Fruit fly (Drosophila melanogaster) whole organism, embryonic: ENCODE measurements around the gene Sik2.

Source experiments
- Adf1 ChIP-seq: fragments of 200-800 bp; sonication (Bioruptor generic); IDR thresholded peaks from 2 replicates; pipeline ENCODE4 v1.3.6; 2022; ENCODE audit warnings: missing biosample characterization, missing genetic modification characterization
- Bdp1 ChIP-seq: fragments of 200-800 bp; sonication (Bioruptor generic); optimal IDR thresholded peaks from 3 replicates; lab custom pipeline; 2016; ENCODE audit warnings: missing biosample characterization, missing genetic modification characterization
- Bgb ChIP-seq: fragments of 200-800 bp; sonication (Bioruptor generic); IDR thresholded peaks from 2 replicates; pipeline ENCODE4 v1.3.6; 2022; ENCODE audit warnings: missing biosample characterization, missing genetic modification characterization; ENCODE audit not compliant: partially characterized antibody
- CG10654 ChIP-seq: fragments of 200-800 bp; sonication (Bioruptor generic); optimal IDR thresholded peaks from 2 replicates; lab custom pipeline; 2016; ENCODE audit warnings: missing biosample characterization, missing genetic modification characterization
- CG11696 ChIP-seq: fragments of 200-800 bp; sonication (Bioruptor generic); IDR thresholded peaks from 2 replicates; pipeline ENCODE4 v1.3.6; 2022; ENCODE audit warnings: missing biosample characterization, missing genetic modification characterization
- CG13296 ChIP-seq: fragments of 200-800 bp; sonication (Bioruptor generic); optimal IDR thresholded peaks from 3 replicates; lab custom pipeline; 2018; ENCODE audit warnings: missing biosample characterization, mild to moderate bottlenecking, missing genetic modification characterization
- CG14860 ChIP-seq: fragments of 200-800 bp; sonication (Bioruptor generic); IDR thresholded peaks from 3 replicates; pipeline ENCODE4 v1.3.6; 2022; ENCODE audit warnings: missing biosample characterization, missing genetic modification characterization; ENCODE audit not compliant: partially characterized antibody
- CG15011 ChIP-seq: fragments of 200-800 bp; sonication (Bioruptor generic); optimal IDR thresholded peaks from 3 replicates; lab custom pipeline; 2018; ENCODE audit warnings: missing biosample characterization, mild to moderate bottlenecking, missing genetic modification characterization
- CG1529 ChIP-seq: fragments of 200-800 bp; sonication (Bioruptor generic); optimal IDR thresholded peaks from 3 replicates; lab custom pipeline; 2018; ENCODE audit warnings: missing biosample characterization, missing genetic modification characterization
- CG15514 ChIP-seq: fragments of 200-800 bp; sonication (Bioruptor generic); optimal IDR thresholded peaks from 3 replicates; lab custom pipeline; 2017; ENCODE audit warnings: missing biosample characterization, missing genetic modification characterization, mild to moderate bottlenecking, moderate library complexity, missing genetic modification reagents
- CG18599 ChIP-seq: fragments of 200-800 bp; sonication (Bioruptor generic); optimal IDR thresholded peaks from 3 replicates; lab custom pipeline; 2017; ENCODE audit warnings: missing biosample characterization, missing genetic modification characterization, mild to moderate bottlenecking, moderate library complexity, missing genetic modification reagents
- CG18619 ChIP-seq: fragments of 200-800 bp; sonication (Bioruptor generic); optimal IDR thresholded peaks from 3 replicates; lab custom pipeline; 2017; ENCODE audit warnings: missing biosample characterization, mild to moderate bottlenecking, missing genetic modification characterization
- CG2116 ChIP-seq: fragments of 200-800 bp; sonication (Bioruptor generic); optimal IDR thresholded peaks from 3 replicates; lab custom pipeline; 2018; ENCODE audit warnings: missing biosample characterization, mild to moderate bottlenecking, missing genetic modification characterization
- CG2889 ChIP-seq: fragments of 200-800 bp; sonication (Bioruptor generic); IDR thresholded peaks from 3 replicates; pipeline ENCODE4 v1.3.6; 2022; ENCODE audit warnings: missing biosample characterization, missing genetic modification characterization
- CG32532 ChIP-seq: fragments of 200-800 bp; sonication (Bioruptor generic); IDR thresholded peaks from 2 replicates; pipeline ENCODE4 v1.3.6; 2022; ENCODE audit warnings: missing biosample characterization, missing genetic modification characterization
- CG34376 ChIP-seq: fragments of 200-800 bp; sonication (Bioruptor generic); optimal IDR thresholded peaks from 2 replicates; lab custom pipeline; 2018; ENCODE audit warnings: missing biosample characterization, mild to moderate bottlenecking, missing genetic modification characterization
- CG3995 ChIP-seq: fragments of 200-800 bp; sonication (Bioruptor generic); optimal IDR thresholded peaks from 3 replicates; lab custom pipeline; 2016; ENCODE audit warnings: missing biosample characterization, missing genetic modification characterization
- CG43689 ChIP-seq: fragments of 200-800 bp; sonication (Bioruptor generic); IDR thresholded peaks from 2 replicates; pipeline ENCODE4 v1.3.6; 2022; ENCODE audit warnings: missing biosample characterization, missing genetic modification characterization
- CG4707 ChIP-seq: fragments of 200-800 bp; sonication (Bioruptor generic); optimal IDR thresholded peaks from 2 replicates; lab custom pipeline; 2018; ENCODE audit warnings: missing biosample characterization, mild to moderate bottlenecking, missing genetic modification characterization, moderate library complexity
- CG7839 ChIP-seq: fragments of 200-800 bp; sonication (Bioruptor generic); optimal IDR thresholded peaks from 3 replicates; lab custom pipeline; 2018; ENCODE audit warnings: missing biosample characterization, mild to moderate bottlenecking, missing genetic modification characterization, moderate library complexity
- CG7987 ChIP-seq: fragments of 200-800 bp; sonication (Bioruptor generic); optimal IDR thresholded peaks from 2 replicates; lab custom pipeline; 2018; ENCODE audit warnings: missing biosample characterization, mild to moderate bottlenecking, missing genetic modification characterization, moderate library complexity
- CG8281 ChIP-seq: fragments of 200-800 bp; sonication (Bioruptor generic); optimal IDR thresholded peaks from 2 replicates; lab custom pipeline; 2018; ENCODE audit warnings: missing biosample characterization, mild to moderate bottlenecking, missing genetic modification characterization, moderate library complexity
- CG9609 ChIP-seq: fragments of 200-800 bp; sonication (Bioruptor generic); optimal IDR thresholded peaks from 3 replicates; lab custom pipeline; 2016; ENCODE audit warnings: missing biosample characterization, missing genetic modification characterization
- Dref ChIP-seq: fragments of 200-800 bp; sonication (Bioruptor generic); IDR thresholded peaks from 2 replicates; pipeline ENCODE4 v1.3.6; 2022; ENCODE audit warnings: missing biosample characterization, missing genetic modification characterization
- Fer1 ChIP-seq: fragments of 200-800 bp; sonication (Bioruptor generic); optimal IDR thresholded peaks from 2 replicates; lab custom pipeline; 2017; ENCODE audit warnings: missing biosample characterization, mild to moderate bottlenecking, missing genetic modification characterization
- HmgZ ChIP-seq: fragments of 200-800 bp; sonication (Bioruptor generic); optimal IDR thresholded peaks from 2 replicates; lab custom pipeline; 2018; ENCODE audit warnings: missing biosample characterization, mild to moderate bottlenecking, missing genetic modification characterization
- Hr51 ChIP-seq, 2 experiments: fragments of 200-800 bp; sonication (Bioruptor generic); optimal IDR thresholded peaks; 2 replicates in 1 of 2; 3 replicates in 1 of 2; lab custom pipeline; 2016 to 2018; ENCODE audit warnings: missing biosample characterization in 2 of 2, missing genetic modification characterization in 2 of 2, mild to moderate bottlenecking in 1 of 2, moderate library complexity in 1 of 2
- Hr78 ChIP-seq, 2 experiments: fragments of 200-800 bp in 1 of 2; fragments of >200 bp in 1 of 2; sonication (Bioruptor generic) in 1 of 2; optimal IDR thresholded peaks; 2 replicates each; lab custom pipeline; 2017 to 2019; ENCODE audit warnings: missing biosample characterization in 2 of 2, missing genetic modification characterization in 2 of 2, mild to moderate bottlenecking in 1 of 2, moderate library complexity in 1 of 2
- Lhr ChIP-seq: fragments of 200-800 bp; sonication (Bioruptor generic); optimal IDR thresholded peaks from 3 replicates; lab custom pipeline; 2017; ENCODE audit warnings: mild to moderate bottlenecking, missing biosample characterization, missing genetic modification reagents, missing genetic modification characterization
- Lpt ChIP-seq: fragments of >200 bp; optimal IDR thresholded peaks from 2 replicates; lab custom pipeline; 2018; ENCODE audit warnings: missing biosample characterization, missing genetic modification characterization
- Mes4 ChIP-seq: fragments of 200-800 bp; sonication (Bioruptor generic); optimal IDR thresholded peaks from 2 replicates; lab custom pipeline; 2016; ENCODE audit warnings: missing biosample characterization, missing genetic modification characterization
- NFAT ChIP-seq: fragments of 200-800 bp; sonication (Bioruptor generic); IDR thresholded peaks from 2 replicates; pipeline ENCODE4 v1.3.6; 2022; ENCODE audit warnings: missing biosample characterization, missing genetic modification characterization
- Side ChIP-seq: fragments of 200-800 bp; sonication (Bioruptor generic); optimal IDR thresholded peaks from 2 replicates; lab custom pipeline; 2016; ENCODE audit warnings: missing biosample characterization, missing genetic modification characterization
- Spps ChIP-seq: fragments of 200-800 bp; sonication (Bioruptor generic); optimal IDR thresholded peaks from 2 replicates; lab custom pipeline; 2018; ENCODE audit warnings: missing biosample characterization, mild to moderate bottlenecking, missing genetic modification characterization
- bowl ChIP-seq: fragments of 200-800 bp; sonication (Bioruptor generic); IDR thresholded peaks from 2 replicates; pipeline ENCODE4 v1.3.6; 2022; ENCODE audit warnings: missing biosample characterization, missing genetic modification characterization
- dati ChIP-seq: fragments of 200-800 bp; sonication (Bioruptor generic); IDR thresholded peaks from 2 replicates; pipeline ENCODE4 v1.3.6; 2022; ENCODE audit warnings: missing biosample characterization, missing genetic modification characterization
- ftz-f1 ChIP-seq: fragments of 200-800 bp; sonication (Bioruptor generic); optimal IDR thresholded peaks from 2 replicates; lab custom pipeline; 2016; ENCODE audit warnings: missing biosample characterization, missing genetic modification characterization
- fu2 ChIP-seq: fragments of 200-800 bp; sonication (Bioruptor generic); optimal IDR thresholded peaks from 2 replicates; lab custom pipeline; 2016; ENCODE audit warnings: missing biosample characterization, missing genetic modification characterization
- hbn ChIP-seq: fragments of 200-800 bp; sonication (Bioruptor generic); IDR thresholded peaks from 2 replicates; pipeline ENCODE4 v1.3.6; 2022; ENCODE audit warnings: missing biosample characterization, missing genetic modification characterization; ENCODE audit not compliant: partially characterized antibody
- knrl ChIP-seq: fragments of 200-800 bp; sonication (Bioruptor generic); IDR thresholded peaks from 3 replicates; pipeline ENCODE4 v1.3.6; 2022; ENCODE audit warnings: missing biosample characterization, missing genetic modification characterization; ENCODE audit not compliant: partially characterized antibody
- lov ChIP-seq, 2 experiments: fragments of 200-800 bp in 1 of 2; fragments of >200 bp in 1 of 2; sonication (Bioruptor generic) in 1 of 2; IDR thresholded peaks in 1 of 2; optimal IDR thresholded peaks in 1 of 2; 2 replicates in 1 of 2; 3 replicates in 1 of 2; pipeline versions ENCODE4 v1.3.6 to Lab custom; 2017 to 2022; ENCODE audit warnings: missing biosample characterization in 1 of 2, missing genetic modification characterization in 1 of 2
- nmo ChIP-seq: fragments of 200-800 bp; sonication (Bioruptor generic); optimal IDR thresholded peaks from 2 replicates; lab custom pipeline; 2018; ENCODE audit warnings: missing biosample characterization, mild to moderate bottlenecking, missing genetic modification characterization, moderate library complexity
- onecut ChIP-seq: fragments of 200-800 bp; sonication (Bioruptor generic); IDR thresholded peaks from 2 replicates; pipeline ENCODE4 v1.3.6; 2022; ENCODE audit warnings: missing biosample characterization, missing genetic modification characterization
- stwl ChIP-seq: fragments of 200-800 bp; sonication (Bioruptor generic); optimal IDR thresholded peaks from 3 replicates; lab custom pipeline; 2018; ENCODE audit warnings: missing biosample characterization, mild to moderate bottlenecking, missing genetic modification characterization, moderate library complexity
- trh ChIP-seq: fragments of 200-800 bp; sonication (Bioruptor generic); optimal IDR thresholded peaks from 2 replicates; lab custom pipeline; 2016; ENCODE audit warnings: missing biosample characterization, missing genetic modification characterization
- tup ChIP-seq: fragments of 200-800 bp; sonication (Bioruptor generic); optimal IDR thresholded peaks from 2 replicates; lab custom pipeline; 2016; ENCODE audit warnings: missing biosample characterization, mild to moderate bottlenecking, missing genetic modification characterization, moderate library complexity
- unc-4 ChIP-seq: fragments of 200-800 bp; sonication (Bioruptor generic); IDR thresholded peaks from 2 replicates; pipeline ENCODE4 v1.3.6; 2022; ENCODE audit warnings: missing biosample characterization, missing genetic modification characterization; ENCODE audit not compliant: partially characterized antibody
- unpg ChIP-seq: fragments of 200-800 bp; sonication (Bioruptor generic); optimal IDR thresholded peaks from 3 replicates; lab custom pipeline; 2018; ENCODE audit warnings: missing biosample characterization, mild to moderate bottlenecking, missing genetic modification characterization, moderate library complexity
- z ChIP-seq: fragments of 200-800 bp; sonication (Bioruptor generic); IDR thresholded peaks from 3 replicates; pipeline ENCODE4 v1.3.6; 2022; ENCODE audit warnings: missing biosample characterization, missing genetic modification characterization

Sik2 gene

dm6 chrX:2073325-2073724 is 11.6 kb upstream of the Sik2 start, which contains the start of gene CG4199 (continued):
- TF ChIP-seq lov (optimal IDR thresholded peaks at IDR 0.05; lab: Kevin White, UChicago) (no peak), lov (GFP tag; IDR thresholded peaks at IDR 0.05; lab: Robert Waterston, UW) (0 out of 3 replicates have a peak, but pooled peaks have one; percentile 12), CG15011 (GFP tag; lab: Kevin White, UChicago) (no peak), CG18619 (GFP tag; lab: Kevin White, UChicago) (no peak), tup (GFP tag; lab: Kevin White, UChicago) (no peak), Hr78 (GFP tag; optimal IDR thresholded peaks at IDR 0.05; lab: Kevin White, UChicago) (no peak), Lpt (GFP tag; lab: Kevin White, UChicago) (no peak), dati (GFP tag; lab: Robert Waterston, UW) (no peak), CG15514 (GFP tag; lab: Kevin White, UChicago) (peak; percentile 96), knrl (peak; percentile 48; the same call in 1 of the 3 replicates), ftz-f1 (GFP tag; lab: Kevin White, UChicago) (peak; percentile 41), hbn (GFP tag; lab: Robert Waterston, UW) (no peak; the same call in 1 of the 2 replicates), unc-4 (peak; percentile 35; the same call in 1 of the 2 replicates), HmgZ (tag; lab: Kevin White, UChicago) (peak; percentile 67), Hr51 (GFP tag; optimal IDR thresholded peaks at IDR 0.05; lab: Kevin White, UChicago) (no peak), Adf1 (GFP tag; lab: Robert Waterston, UW) (no peak), trh (GFP tag; lab: Kevin White, UChicago) (no peak), CG2116 (GFP tag; lab: Kevin White, UChicago) (peak; percentile 48), CG18599 (GFP tag; lab: Kevin White, UChicago) (no peak), CG7839 (tag; lab: Kevin White, UChicago) (no peak), CG3995 (GFP tag; lab: Kevin White, UChicago) (peak; percentile 90), CG11696 (GFP tag; lab: Robert Waterston, UW) (no peak), CG7987 (GFP tag; lab: Kevin White, UChicago) (no peak), Spps (tag; lab: Kevin White, UChicago) (no peak), z (peak; percentile 81; the same call in 2 of the 3 replicates), CG1529 (GFP tag; lab: Kevin White, UChicago) (no peak), Dref (peak; percentile 44), CG43689 (GFP tag; lab: Robert Waterston, UW) (no peak), onecut (GFP tag; lab: Robert Waterston, UW) (peak; percentile 19; the same call in 1 of the 2 replicates), NFAT (peak; percentile 18; the same call in 1 of the 2 replicates), Fer1 (GFP tag; lab: Kevin White, UChicago) (peak; percentile 25), CG34376 (GFP tag; lab: Kevin White, UChicago) (peak; percentile 9), Mes4 (GFP tag; lab: Kevin White, UChicago) (no peak), unpg (GFP tag; lab: Kevin White, UChicago) (no peak), CG4707 (no peak), bowl (GFP tag; lab: Robert Waterston, UW) (no peak), CG10654 (GFP tag; lab: Kevin White, UChicago) (no peak), CG13296 (GFP tag; lab: Kevin White, UChicago) (no peak), CG14860 (GFP tag; lab: Robert Waterston, UW) (no peak), stwl (tag; lab: Kevin White, UChicago) (peak; percentile 39), nmo (GFP tag; lab: Kevin White, UChicago) (peak; percentile 24), Bgb (GFP tag; lab: Robert Waterston, UW) (peak; percentile 52), Bdp1 (no peak), CG32532 (GFP tag; lab: Robert Waterston, UW) (0 out of 2 replicates have a peak, but pooled peaks have one; percentile 13), Lhr (GFP tag; lab: Kevin White, UChicago) (peak; percentile 32), CG8281 (tag; lab: Kevin White, UChicago) (no peak), CG9609 (GFP tag; lab: Kevin White, UChicago) (no peak), Side (GFP tag; lab: Kevin White, UChicago) (no peak), CG2889 (no peak), fu2 (peak; percentile 10)
